Fruit fly (Drosophila melanogaster) whole organism, embryonic: ENCODE results near the gene Cul2.

Experiments
- Ada2b ChIP-seq: fragments of 200-800 bp; sonication (Bioruptor generic); IDR thresholded peaks from 2 replicates; pipeline ENCODE4 v1.3.6; 2022; ENCODE audit warnings: missing biosample characterization, missing genetic modification characterization
- Bgb ChIP-seq: fragments of 200-800 bp; sonication (Bioruptor generic); IDR thresholded peaks from 2 replicates; pipeline ENCODE4 v1.3.6; 2022; ENCODE audit warnings: missing biosample characterization, missing genetic modification characterization; ENCODE audit not compliant: partially characterized antibody
- CG11456 ChIP-seq: fragments of 200-800 bp; sonication (Bioruptor generic); IDR thresholded peaks from 3 replicates; pipeline ENCODE4 v1.3.6; 2022; ENCODE audit warnings: missing biosample characterization, missing genetic modification characterization
- CG12104 ChIP-seq: fragments of 200-800 bp; sonication (Bioruptor generic); optimal IDR thresholded peaks from 3 replicates; lab custom pipeline; 2016; ENCODE audit warnings: missing biosample characterization, missing genetic modification characterization
- CG14860 ChIP-seq: fragments of 200-800 bp; sonication (Bioruptor generic); IDR thresholded peaks from 3 replicates; pipeline ENCODE4 v1.3.6; 2022; ENCODE audit warnings: missing biosample characterization, missing genetic modification characterization; ENCODE audit not compliant: partially characterized antibody
- CG15011 ChIP-seq: fragments of 200-800 bp; sonication (Bioruptor generic); optimal IDR thresholded peaks from 3 replicates; lab custom pipeline; 2018; ENCODE audit warnings: missing biosample characterization, mild to moderate bottlenecking, missing genetic modification characterization
- CG15073 ChIP-seq: fragments of 200-800 bp; sonication (Bioruptor generic); optimal IDR thresholded peaks from 2 replicates; lab custom pipeline; 2016; ENCODE audit warnings: missing biosample characterization, missing genetic modification characterization
- CG15479 ChIP-seq: fragments of 200-800 bp; sonication (Bioruptor generic); optimal IDR thresholded peaks from 3 replicates; lab custom pipeline; 2019; ENCODE audit warnings: missing biosample characterization, mild to moderate bottlenecking, missing genetic modification characterization, moderate library complexity
- CG17612 ChIP-seq: fragments of 200-800 bp; sonication (Bioruptor generic); IDR thresholded peaks from 2 replicates; pipeline ENCODE4 v1.3.6; 2022; ENCODE audit warnings: missing biosample characterization, missing genetic modification characterization
- CG1792 ChIP-seq: fragments of 200-800 bp; sonication (Bioruptor generic); optimal IDR thresholded peaks from 2 replicates; lab custom pipeline; 2016; ENCODE audit warnings: missing biosample characterization, missing genetic modification characterization
- CG32767 ChIP-seq: fragments of 200-800 bp; sonication (Bioruptor generic); IDR thresholded peaks from 2 replicates; pipeline ENCODE4 v1.3.6; 2022; ENCODE audit warnings: missing biosample characterization, missing genetic modification characterization
- CG33213 ChIP-seq: fragments of 200-800 bp; sonication (Bioruptor generic); optimal IDR thresholded peaks from 3 replicates; lab custom pipeline; 2016; ENCODE audit warnings: missing biosample characterization, missing genetic modification characterization
- CG34224 ChIP-seq: fragments of 200-800 bp; sonication (Bioruptor generic); IDR thresholded peaks from 3 replicates; pipeline ENCODE4 v1.3.6; 2022; ENCODE audit warnings: missing biosample characterization, missing genetic modification characterization; ENCODE audit not compliant: partially characterized antibody
- CG4424 ChIP-seq: fragments of 200-800 bp; sonication (Bioruptor generic); optimal IDR thresholded peaks from 3 replicates; lab custom pipeline; 2016; ENCODE audit warnings: missing biosample characterization, missing genetic modification characterization
- CG4617 ChIP-seq: fragments of 200-800 bp; sonication (Bioruptor generic); optimal IDR thresholded peaks from 3 replicates; lab custom pipeline; 2016; ENCODE audit warnings: missing biosample characterization, missing genetic modification characterization, borderline replicate concordance
- CG4730 ChIP-seq: fragments of 200-800 bp; sonication (Bioruptor generic); IDR thresholded peaks from 2 replicates; pipeline ENCODE4 v1.3.6; 2022; ENCODE audit warnings: missing biosample characterization, missing genetic modification characterization
- CG4854 ChIP-seq: fragments of 200-800 bp; sonication (Bioruptor generic); optimal IDR thresholded peaks from 2 replicates; lab custom pipeline; 2016; ENCODE audit warnings: missing biosample characterization, missing genetic modification characterization, inconsistent platforms
- CG6254 ChIP-seq: fragments of 200-800 bp; sonication (Bioruptor generic); optimal IDR thresholded peaks from 3 replicates; lab custom pipeline; 2017; ENCODE audit warnings: mild to moderate bottlenecking, missing biosample characterization, missing genetic modification reagents, missing genetic modification characterization
- CG6854 ChIP-seq: fragments of 200-800 bp; sonication (Bioruptor generic); optimal IDR thresholded peaks from 3 replicates; lab custom pipeline; 2017; ENCODE audit warnings: missing biosample characterization, mild to moderate bottlenecking, missing genetic modification characterization
- CG8089 ChIP-seq: fragments of 200-800 bp; sonication (Bioruptor generic); optimal IDR thresholded peaks from 3 replicates; lab custom pipeline; 2016; ENCODE audit warnings: missing biosample characterization, missing genetic modification characterization
- CG8765 ChIP-seq: fragments of 200-800 bp; sonication (Bioruptor generic); IDR thresholded peaks from 2 replicates; pipeline ENCODE4 v1.3.6; 2022; ENCODE audit warnings: missing biosample characterization, missing genetic modification characterization
- Dek ChIP-seq: fragments of 200-800 bp; sonication (Bioruptor generic); optimal IDR thresholded peaks from 3 replicates; lab custom pipeline; 2019; ENCODE audit warnings: missing biosample characterization, mild to moderate bottlenecking, missing genetic modification characterization, moderate library complexity
- Dip2 ChIP-seq: fragments of 200-800 bp; sonication (Bioruptor generic); IDR thresholded peaks from 2 replicates; pipeline ENCODE4 v1.3.6; 2022; ENCODE audit warnings: missing biosample characterization, missing genetic modification characterization
- Gsc ChIP-seq: fragments of 200-800 bp; sonication (Bioruptor generic); IDR thresholded peaks from 2 replicates; pipeline ENCODE4 v1.3.6; 2022; ENCODE audit warnings: missing biosample characterization, missing genetic modification characterization
- H2.0 ChIP-seq: fragments of 200-800 bp; sonication (Bioruptor generic); IDR thresholded peaks from 2 replicates; pipeline ENCODE4 v1.3.6; 2022; ENCODE audit warnings: missing biosample characterization, missing genetic modification characterization
- HmgD ChIP-seq: fragments of 200-800 bp; sonication (Bioruptor generic); optimal IDR thresholded peaks from 3 replicates; lab custom pipeline; 2016; ENCODE audit warnings: missing biosample characterization, missing genetic modification characterization
- Hr3 ChIP-seq: fragments of 200-800 bp; sonication (Bioruptor generic); optimal IDR thresholded peaks from 3 replicates; lab custom pipeline; 2016; ENCODE audit warnings: missing biosample characterization, missing genetic modification characterization
- MBD-R2 ChIP-seq: fragments of 200-800 bp; sonication (Bioruptor generic); IDR thresholded peaks from 2 replicates; pipeline ENCODE4 v1.3.6; 2022; ENCODE audit warnings: missing biosample characterization, missing genetic modification characterization
- MESR4 ChIP-seq: fragments of 200-800 bp; sonication (Bioruptor generic); optimal IDR thresholded peaks from 2 replicates; lab custom pipeline; 2018; ENCODE audit warnings: missing biosample characterization, mild to moderate bottlenecking, missing genetic modification characterization, moderate library complexity
- NC2α ChIP-seq: fragments of 200-800 bp; sonication (Bioruptor generic); optimal IDR thresholded peaks from 2 replicates; lab custom pipeline; 2016; ENCODE audit warnings: missing biosample characterization, missing genetic modification characterization
- NK7.1 ChIP-seq: fragments of 200-800 bp; sonication (Bioruptor generic); optimal IDR thresholded peaks from 3 replicates; lab custom pipeline; 2016; ENCODE audit warnings: missing biosample characterization, missing genetic modification characterization
- NfI ChIP-seq: fragments of 200-800 bp; sonication (Bioruptor generic); optimal IDR thresholded peaks from 3 replicates; lab custom pipeline; 2018; ENCODE audit warnings: missing biosample characterization, mild to moderate bottlenecking, missing genetic modification characterization, moderate library complexity
- Ptx1 ChIP-seq: fragments of 200-800 bp; sonication (Bioruptor generic); IDR thresholded peaks from 2 replicates; pipeline ENCODE4 v1.3.6; 2022; ENCODE audit warnings: missing biosample characterization, missing genetic modification characterization
- ap ChIP-seq: fragments of 200-800 bp; sonication (Bioruptor generic); IDR thresholded peaks from 2 replicates; pipeline ENCODE4 v1.3.6; 2022; ENCODE audit warnings: missing biosample characterization, missing genetic modification characterization
- cas ChIP-seq: fragments of 200-800 bp; sonication (Bioruptor generic); IDR thresholded peaks from 2 replicates; pipeline ENCODE4 v1.3.6; 2022; ENCODE audit warnings: missing biosample characterization, missing genetic modification characterization
- cato ChIP-seq: fragments of 200-800 bp; sonication (Bioruptor generic); optimal IDR thresholded peaks from 2 replicates; lab custom pipeline; 2016; ENCODE audit warnings: missing biosample characterization, missing genetic modification characterization, borderline replicate concordance
- corto ChIP-seq: fragments of 200-800 bp; sonication (Bioruptor generic); optimal IDR thresholded peaks from 2 replicates; lab custom pipeline; 2016; ENCODE audit warnings: missing biosample characterization, mild to moderate bottlenecking, missing genetic modification characterization, moderate library complexity
- crc ChIP-seq: fragments of 200-800 bp; sonication (Bioruptor generic); optimal IDR thresholded peaks from 2 replicates; lab custom pipeline; 2016; ENCODE audit warnings: missing biosample characterization, missing genetic modification characterization
- danr ChIP-seq: fragments of 200-800 bp; sonication (Bioruptor generic); IDR thresholded peaks from 2 replicates; pipeline ENCODE4 v1.3.6; 2022; ENCODE audit warnings: missing biosample characterization, missing genetic modification characterization
- esg ChIP-seq: fragments of 200-800 bp; sonication (Bioruptor generic); conservative IDR thresholded peaks from 2 replicates; pipeline ENCODE4 v1.3.6; 2022; ENCODE audit warnings: missing biosample characterization, missing genetic modification characterization
- exex ChIP-seq: fragments of 200-800 bp; sonication (Bioruptor generic); optimal IDR thresholded peaks from 4 replicates; lab custom pipeline; 2018; ENCODE audit warnings: missing biosample characterization, mild to moderate bottlenecking, missing genetic modification characterization, moderate library complexity
- eyg ChIP-seq: fragments of 200-800 bp; sonication (Bioruptor generic); optimal IDR thresholded peaks from 3 replicates; lab custom pipeline; 2016; ENCODE audit warnings: missing biosample characterization, missing genetic modification characterization
- fd3F ChIP-seq: fragments of 200-800 bp; sonication (Bioruptor generic); optimal IDR thresholded peaks from 2 replicates; lab custom pipeline; 2018; ENCODE audit warnings: missing biosample characterization, mild to moderate bottlenecking, missing genetic modification characterization, moderate library complexity
- gcm ChIP-seq: fragments of 200-800 bp; sonication (Bioruptor generic); optimal IDR thresholded peaks from 2 replicates; lab custom pipeline; 2019; ENCODE audit warnings: missing biosample characterization, mild to moderate bottlenecking, missing genetic modification characterization, moderate library complexity
- hbn ChIP-seq: fragments of 200-800 bp; sonication (Bioruptor generic); IDR thresholded peaks from 2 replicates; pipeline ENCODE4 v1.3.6; 2022; ENCODE audit warnings: missing biosample characterization, missing genetic modification characterization; ENCODE audit not compliant: partially characterized antibody
- nau ChIP-seq: fragments of 200-800 bp; sonication (Bioruptor generic); optimal IDR thresholded peaks from 3 replicates; lab custom pipeline; 2017; ENCODE audit warnings: missing biosample characterization, mild to moderate bottlenecking, missing genetic modification characterization, missing genetic modification reagents
- pb ChIP-seq: fragments of 200-800 bp; sonication (Bioruptor generic); optimal IDR thresholded peaks from 3 replicates; lab custom pipeline; 2016; ENCODE audit warnings: missing biosample characterization, missing genetic modification characterization
- pita ChIP-seq: fragments of 200-800 bp; sonication (Bioruptor generic); optimal IDR thresholded peaks from 2 replicates; lab custom pipeline; 2017; ENCODE audit warnings: missing biosample characterization, mild to moderate bottlenecking, missing genetic modification characterization
- ranshi ChIP-seq: fragments of 200-800 bp; sonication (Bioruptor generic); IDR thresholded peaks from 2 replicates; pipeline ENCODE4 v1.3.6; 2022; ENCODE audit warnings: missing biosample characterization, missing genetic modification characterization
- sim ChIP-seq: fragments of 200-800 bp; sonication (Bioruptor generic); IDR thresholded peaks from 2 replicates; pipeline ENCODE4 v1.3.6; 2022; ENCODE audit warnings: missing biosample characterization, missing genetic modification characterization
- slou ChIP-seq: fragments of 200-800 bp; sonication (Bioruptor generic); optimal IDR thresholded peaks from 3 replicates; lab custom pipeline; 2016; ENCODE audit warnings: missing biosample characterization, missing genetic modification characterization
- tio ChIP-seq: fragments of 200-800 bp; sonication (Bioruptor generic); optimal IDR thresholded peaks from 2 replicates; lab custom pipeline; 2017; ENCODE audit warnings: missing biosample characterization, missing genetic modification characterization, inconsistent platforms

Gene Cul2

dm6 chr2L:21683768-21684225, 25.3 kb downstream of the Cul2 start, which contains the start of gene nolo (continued):
- TF ChIP-seq Ada2b (GFP tag; lab: Robert Waterston, UW) (no peak), exex (tag; lab: Kevin White, UChicago) (no peak), tio (GFP tag; lab: Kevin White, UChicago) (no peak), CG17612 (GFP tag; lab: Robert Waterston, UW) (no peak), CG15479 (GFP tag; lab: Kevin White, UChicago) (no peak), CG15011 (GFP tag; lab: Kevin White, UChicago) (no peak), CG11456 (GFP tag; lab: Robert Waterston, UW) (no peak), MESR4 (GFP tag; lab: Kevin White, UChicago) (no peak), HmgD (no peak), NfI (GFP tag; lab: Kevin White, UChicago) (no peak), CG14860 (GFP tag; lab: Robert Waterston, UW) (no peak), ap (no peak), pb (GFP tag; lab: Kevin White, UChicago) (no peak), H2.0 (GFP tag; lab: Robert Waterston, UW) (no peak), corto (GFP tag; lab: Kevin White, UChicago) (no peak), crc (no peak), Bgb (peak; percentile 65; the same call in 1 of the 2 replicates), CG4730 (no peak), CG8765 (GFP tag; lab: Robert Waterston, UW) (no peak), CG4854 (GFP tag; lab: Kevin White, UChicago) (no peak), eyg (GFP tag; lab: Kevin White, UChicago) (no peak), ranshi (GFP tag; lab: Robert Waterston, UW) (no peak), CG15073 (GFP tag; lab: Kevin White, UChicago) (no peak), gcm (GFP tag; lab: Kevin White, UChicago) (no peak), cas (GFP tag; lab: Robert Waterston, UW) (no peak), MBD-R2 (no peak), CG8089 (GFP tag; lab: Kevin White, UChicago) (no peak), CG4617 (GFP tag; lab: Kevin White, UChicago) (no peak), Dek (no peak), Gsc (no peak), cato (GFP tag; lab: Kevin White, UChicago) (no peak), CG6254 (GFP tag; lab: Kevin White, UChicago) (no peak), nau (no peak), NC2α (GFP tag; lab: Kevin White, UChicago) (no peak), sim (no peak), danr (GFP tag; lab: Robert Waterston, UW) (no peak), CG33213 (GFP tag; lab: Kevin White, UChicago) (no peak), CG12104 (GFP tag; lab: Kevin White, UChicago) (no peak), hbn (GFP tag; lab: Robert Waterston, UW) (peak; percentile 53), CG34224 (peak; percentile 71), Hr3 (GFP tag; lab: Kevin White, UChicago) (no peak), CG6854 (GFP tag; lab: Kevin White, UChicago) (no peak), CG1792 (no peak), esg (no peak), pita (GFP tag; lab: Kevin White, UChicago) (peak; percentile 31), CG4424 (GFP tag; lab: Kevin White, UChicago) (no peak), fd3F (GFP tag; lab: Kevin White, UChicago) (no peak), slou (GFP tag; lab: Kevin White, UChicago) (no peak), Dip2 (GFP tag; lab: Robert Waterston, UW) (no peak), Ptx1 (GFP tag; lab: Robert Waterston, UW) (no peak), NK7.1 (no peak), CG32767 (GFP tag; lab: Robert Waterston, UW) (no peak)
